Worm (Caenorhabditis elegans) whole organism, late embryonic: Measurements from ENCODE around the gene hot-7.

Source experiments
- dve-1 ChIP-seq: sonication (generic microtip); optimal IDR thresholded peaks from 2 replicates; lab custom pipeline; 2017; ENCODE audit warnings: antibody characterized with exemption, mild to moderate bottlenecking, missing genetic modification characterization, missing compliant biosample characterization
- elt-2 ChIP-seq: sonication (generic microtip); optimal IDR thresholded peaks from 2 replicates; lab custom pipeline; 2016; ENCODE audit warnings: missing genetic modification reagents, missing genetic modification characterization, missing compliant biosample characterization
- mec-3 ChIP-seq: sonication (generic microtip); optimal IDR thresholded peaks from 2 replicates; lab custom pipeline; 2016; ENCODE audit warnings: borderline replicate concordance, missing genetic modification characterization, missing compliant biosample characterization
- nhr-11 ChIP-seq: fragments of 150-350 bp; optimal IDR thresholded peaks from 2 replicates; lab custom pipeline; 2014; ENCODE audit warnings: missing biosample characterization, missing genetic modification characterization

DNA sequence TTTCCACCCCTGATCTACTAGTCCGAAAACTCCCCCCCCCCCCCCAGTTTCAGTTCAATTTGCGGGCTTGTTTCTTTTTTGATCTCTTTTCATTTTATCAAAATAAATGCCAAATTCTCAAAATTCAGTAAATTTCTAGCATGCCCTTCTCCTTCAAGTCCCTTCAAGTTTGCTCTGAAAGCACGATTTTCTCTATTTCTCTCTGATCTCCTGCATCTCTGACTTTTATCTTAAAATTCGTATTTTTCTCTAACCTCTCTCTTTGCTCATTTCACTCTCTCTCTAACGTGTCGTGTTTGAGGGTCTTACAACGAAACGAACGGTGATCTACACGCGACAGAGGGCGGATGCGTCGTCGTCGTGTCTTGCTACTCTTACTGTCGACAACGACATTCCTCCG lies 5.9 kb upstream of the hot-7 start, which contains the start of gene ace-3:
- TF ChIP-seq dve-1 (tag; lab: Kevin White, UChicago), result no peak
- no peak for TF ChIP-seq nhr-11 (tag; lab: Kevin White, UChicago)
- TF ChIP-seq elt-2 (tag; lab: Kevin White, UChicago), result no peak
- TF ChIP-seq mec-3 (tag; lab: Kevin White, UChicago), result no peak
